Worm (Caenorhabditis elegans): Measurements from ENCODE around the gene K07F5.15.

Gene K07F5.15

DNA sequence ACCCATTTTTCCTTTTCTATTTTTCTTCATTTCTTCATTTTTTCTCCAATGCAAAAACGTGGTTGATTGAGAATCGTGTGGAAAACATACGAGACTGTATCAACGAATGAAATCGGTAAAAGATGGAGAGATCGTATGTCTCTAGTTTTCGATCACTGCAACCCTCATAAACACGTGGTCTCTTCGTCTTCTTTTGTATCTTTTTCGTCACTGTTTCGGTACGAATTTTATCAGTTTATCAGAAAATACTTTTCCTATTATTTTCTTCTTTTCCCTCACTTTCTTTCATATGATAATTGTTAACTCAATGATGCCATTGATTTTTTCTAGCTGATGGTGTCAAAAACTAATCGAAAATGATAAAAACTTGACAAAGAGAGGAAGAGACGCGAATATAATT, 10.8 kb downstream of the K07F5.15 start (continued):
- TF ChIP-seq T26A5.8 (tag; optimal IDR thresholded peaks at IDR 0.05) (no peak), fkh-3 (tag; optimal IDR thresholded peaks at IDR 0.05) (no peak), attf-3 (GFP tag; conservative IDR thresholded peaks at IDR 0.05) (no peak), F23B12.7 (tag; optimal IDR thresholded peaks at IDR 0.05; ENCODE audit: insufficient read depth) (no peak), ama-1 (optimal IDR thresholded peaks at IDR 0.05) (no peak), ama-1 (GFP tag; optimal IDR thresholded peaks at IDR 0.05) (no peak), nfyb-1 (GFP tag; IDR thresholded peaks at IDR 0.05) (no peak), Y56A3A.18 (GFP tag; IDR thresholded peaks at IDR 0.05) (no peak), hrde-1 (tag; optimal IDR thresholded peaks at IDR 0.05; ENCODE audit: borderline replicate concordance) (no peak), mxl-1 (tag; optimal IDR thresholded peaks at IDR 0.05) (no peak), sptf-2 (GFP tag; optimal IDR thresholded peaks at IDR 0.05) (no peak), nhr-120 (GFP tag; IDR thresholded peaks at IDR 0.05) (no peak), tbp1 (GFP tag; optimal IDR thresholded peaks at IDR 0.05) (no peak), nhr-80 (tag; optimal IDR thresholded peaks at IDR 0.05) (peak; percentile 89), sea-2 (GFP tag; IDR thresholded peaks at IDR 0.05) (no peak), hmg-20 (GFP tag; IDR thresholded peaks at IDR 0.05) (no peak), dox-1 (GFP tag; IDR thresholded peaks at IDR 0.05) (no peak), chd-7 (tag; optimal IDR thresholded peaks at IDR 0.05) (no peak), F55B11.4 (tag; optimal IDR thresholded peaks at IDR 0.05; ENCODE audit: borderline replicate concordance, insufficient read depth) (no peak), atf-7 (tag; optimal IDR thresholded peaks at IDR 0.05) (peak; percentile 0), lin-54 (GFP tag; optimal IDR thresholded peaks at IDR 0.05) (no peak), ztf-6 (GFP tag; IDR thresholded peaks at IDR 0.05) (no peak), somi-1 (GFP tag; optimal IDR thresholded peaks at IDR 0.05) (no peak), lin-40 (tag; optimal IDR thresholded peaks at IDR 0.05) (peak; percentile 52), bed-1 (GFP tag; IDR thresholded peaks at IDR 0.05) (no peak), ets-4 (GFP tag; optimal IDR thresholded peaks at IDR 0.05) (no peak), D2030.7 (GFP tag; IDR thresholded peaks at IDR 0.05) (no peak), lsy-27 (tag; optimal IDR thresholded peaks at IDR 0.05; ENCODE audit: borderline replicate concordance, insufficient read depth) (no peak), pha-4 (tag; optimal IDR thresholded peaks at IDR 0.05) (no peak), Y53F4B.3 (GFP tag; IDR thresholded peaks at IDR 0.05) (no peak), ceh-27 (GFP tag; optimal IDR thresholded peaks at IDR 0.05) (no peak), C06A6.2 (GFP tag; conservative IDR thresholded peaks at IDR 0.05) (no peak; the same call in 1 of the 2 replicates)

DNA sequence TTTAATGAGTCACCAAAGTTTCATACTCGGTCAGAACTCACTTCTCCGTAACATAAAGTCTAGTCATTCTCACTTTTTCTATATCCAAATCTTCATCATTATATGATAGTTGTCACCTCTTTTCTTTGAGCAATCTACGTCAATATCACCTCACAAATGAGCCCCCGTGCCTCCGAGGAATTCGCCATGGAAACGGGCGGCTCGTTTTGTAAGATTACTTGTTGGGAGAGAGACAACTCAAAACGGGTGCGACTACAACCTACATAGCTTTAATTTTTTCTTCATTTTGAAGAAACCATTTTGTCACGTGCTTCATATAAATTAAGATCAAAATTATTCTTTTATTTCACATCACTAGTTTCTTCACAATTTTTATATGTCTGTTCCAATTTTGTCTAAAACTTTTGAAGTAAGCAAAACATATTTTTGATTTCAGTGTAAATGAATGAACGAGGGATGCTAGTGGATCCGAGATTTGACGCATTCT, 14.1 kb downstream of the K07F5.15 start, which contains the start of gene nhr-4:
nhr-4 (plus strand) TSS at position 437 of the 487 bp plus-strand sequence.
- TF ChIP-seq sea-2 (GFP tag; IDR thresholded peaks at IDR 0.05) (no peak), tbp1 (GFP tag; optimal IDR thresholded peaks at IDR 0.05) (no peak), cebp-1 (GFP tag; IDR thresholded peaks at IDR 0.05) (no peak), cebp-1 (tag; optimal IDR thresholded peaks at IDR 0.05) (no peak), Y53G8AR.9 (GFP tag; conservative IDR thresholded peaks at IDR 0.05) (no peak), athp-1 (tag; optimal IDR thresholded peaks at IDR 0.05) (no peak), ama-1 (optimal IDR thresholded peaks at IDR 0.05) (no peak), ama-1 (GFP tag; optimal IDR thresholded peaks at IDR 0.05) (no peak), efl-1 (GFP tag; optimal IDR thresholded peaks at IDR 0.05) (no peak), tbx-9 (tag; optimal IDR thresholded peaks at IDR 0.05; ENCODE audit: borderline replicate concordance) (no peak)

DNA sequence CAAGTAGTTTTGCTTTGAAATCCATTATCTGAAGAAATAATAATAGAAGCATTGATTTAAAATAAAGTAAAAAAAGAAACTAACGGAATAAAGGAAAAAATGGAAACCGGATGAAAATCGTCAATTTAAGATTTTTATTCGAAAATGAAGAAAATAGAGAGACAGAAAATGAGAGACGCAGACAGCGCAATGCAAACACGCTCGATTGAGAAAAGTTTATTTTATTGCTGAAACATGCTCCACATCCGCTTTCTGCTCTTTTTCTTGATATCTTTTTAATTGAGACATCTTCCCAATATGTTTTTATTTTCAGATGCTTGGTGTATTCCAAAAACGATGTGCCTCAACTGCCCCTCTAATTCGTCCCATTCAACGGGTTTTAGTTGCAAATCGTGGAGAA, 19.4 kb downstream of the K07F5.15 start, which contains the start of the genes prp-18 and mccc-1:
prp-18 (minus strand) TSS at position 127 of the 400 bp plus-strand sequence.
mccc-1 (plus strand) TSS at position 314 of the 400 bp plus-strand sequence.
- TF ChIP-seq B0336.3 (GFP tag; IDR thresholded peaks at IDR 0.05): no peak
- TF ChIP-seq Y95B8A.8 (GFP tag; IDR thresholded peaks at IDR 0.05): no peak
- no peak for TF ChIP-seq zim-3 (tag; optimal IDR thresholded peaks at IDR 0.05)
- TF ChIP-seq K12H6.12 (tag; optimal IDR thresholded peaks at IDR 0.05): no peak
- TF ChIP-seq madf-3 (GFP tag; IDR thresholded peaks at IDR 0.05): no peak
- TF ChIP-seq Y67H2A.10 (GFP tag; conservative IDR thresholded peaks at IDR 0.05): no peak
- no peak; the same call in 1 of the 2 replicates for TF ChIP-seq D2030.7 (GFP tag; IDR thresholded peaks at IDR 0.05)
- no peak for TF ChIP-seq cebp-1 (GFP tag; IDR thresholded peaks at IDR 0.05)
- TF ChIP-seq cebp-1 (tag; optimal IDR thresholded peaks at IDR 0.05): no peak
- TF ChIP-seq ZK185.1 (tag; optimal IDR thresholded peaks at IDR 0.05; ENCODE audit: poor library complexity, severe bottlenecking): no peak
- TF ChIP-seq attf-3 (GFP tag; conservative IDR thresholded peaks at IDR 0.05): no peak
- no peak for TF ChIP-seq F37B4.10 (GFP tag; IDR thresholded peaks at IDR 0.05)
- no peak for TF ChIP-seq bed-2 (GFP tag; IDR thresholded peaks at IDR 0.05)
- no peak for TF ChIP-seq nhr-90 (tag; optimal IDR thresholded peaks at IDR 0.05)
- TF ChIP-seq lin-40 (tag; optimal IDR thresholded peaks at IDR 0.05): no peak
- no peak for TF ChIP-seq bed-1 (GFP tag; IDR thresholded peaks at IDR 0.05)
